Worm (Caenorhabditis elegans) whole organism, late embryonic: ENCODE measurements around the gene ags-3.

ENCODE experiments used
- C38D4.7 ChIP-seq: fragments of 200-800 bp; sonication (Bioruptor generic); optimal IDR thresholded peaks from 2 replicates; lab custom pipeline; 2018; ENCODE audit warnings: mild to moderate bottlenecking, missing genetic modification characterization, moderate library complexity, missing compliant biosample characterization
- K09A11.1 ChIP-seq: sonication (generic microtip); optimal IDR thresholded peaks from 2 replicates; lab custom pipeline; 2017; ENCODE audit warnings: antibody characterized with exemption, mild to moderate bottlenecking, missing genetic modification characterization, missing compliant biosample characterization; ENCODE audit not compliant: insufficient read depth
- ceh-18 ChIP-seq: sonication (generic microtip); optimal IDR thresholded peaks from 2 replicates; lab custom pipeline; 2016; ENCODE audit warnings: missing genetic modification characterization, missing compliant biosample characterization
- ceh-2 ChIP-seq: sonication (generic microtip); optimal IDR thresholded peaks from 2 replicates; lab custom pipeline; 2016; ENCODE audit warnings: missing genotype, missing genetic modification characterization, missing compliant biosample characterization
- ceh-22 ChIP-seq: sonication (generic microtip); optimal IDR thresholded peaks from 2 replicates; lab custom pipeline; 2017; ENCODE audit warnings: missing biosample characterization, missing genetic modification characterization
- ceh-31 ChIP-seq: sonication (generic microtip); optimal IDR thresholded peaks from 2 replicates; lab custom pipeline; 2016; ENCODE audit warnings: missing genetic modification characterization, missing compliant biosample characterization
- ceh-34 ChIP-seq: sonication (generic microtip); optimal IDR thresholded peaks from 2 replicates; lab custom pipeline; 2016; ENCODE audit warnings: mild to moderate bottlenecking, missing genetic modification characterization, missing compliant biosample characterization
- ceh-45 ChIP-seq: fragments of 200-800 bp; sonication (Bioruptor generic); IDR thresholded peaks from 2 replicates; pipeline ENCODE4 v1.3.6; 2022; ENCODE audit warnings: missing genetic modification reagents, missing genetic modification characterization, missing compliant biosample characterization
- ceh-6 ChIP-seq: fragments of 200-800 bp; sonication (Bioruptor generic); optimal IDR thresholded peaks from 2 replicates; lab custom pipeline; 2018; ENCODE audit warnings: mild to moderate bottlenecking, missing genetic modification characterization, missing compliant biosample characterization
- ceh-9 ChIP-seq: sonication (generic microtip); optimal IDR thresholded peaks from 2 replicates; lab custom pipeline; 2016; ENCODE audit warnings: mild to moderate bottlenecking, missing genetic modification characterization, inconsistent platforms, missing compliant biosample characterization
- che-1 ChIP-seq: sonication (generic microtip); optimal IDR thresholded peaks from 2 replicates; lab custom pipeline; 2016; ENCODE audit warnings: mild to moderate bottlenecking, missing genetic modification characterization, missing compliant biosample characterization
- dmd-4 ChIP-seq: sonication (generic microtip); optimal IDR thresholded peaks from 2 replicates; lab custom pipeline; 2016; ENCODE audit warnings: borderline replicate concordance, missing genetic modification characterization, missing compliant biosample characterization
- dve-1 ChIP-seq: sonication (generic microtip); optimal IDR thresholded peaks from 2 replicates; lab custom pipeline; 2017; ENCODE audit warnings: antibody characterized with exemption, mild to moderate bottlenecking, missing genetic modification characterization, missing compliant biosample characterization
- elt-2 ChIP-seq: sonication (generic microtip); optimal IDR thresholded peaks from 2 replicates; lab custom pipeline; 2016; ENCODE audit warnings: missing genetic modification reagents, missing genetic modification characterization, missing compliant biosample characterization
- fax-1 ChIP-seq: sonication (generic microtip); optimal IDR thresholded peaks from 2 replicates; lab custom pipeline; 2016; ENCODE audit warnings: missing genotype, missing genetic modification characterization, missing compliant biosample characterization
- fkh-6 ChIP-seq: sonication (generic microtip); optimal IDR thresholded peaks from 2 replicates; lab custom pipeline; 2016; ENCODE audit warnings: missing genetic modification characterization, missing compliant biosample characterization
- hlh-30 ChIP-seq: sonication (generic microtip); optimal IDR thresholded peaks from 2 replicates; lab custom pipeline; 2017; ENCODE audit warnings: antibody characterized with exemption, missing genetic modification characterization, missing compliant biosample characterization; ENCODE audit not compliant: insufficient read depth
- lin-11 ChIP-seq: fragments of 200-800 bp; sonication (Bioruptor generic); optimal IDR thresholded peaks from 2 replicates; lab custom pipeline; 2018; ENCODE audit warnings: mild to moderate bottlenecking, missing genetic modification characterization, missing compliant biosample characterization
- mec-3 ChIP-seq: sonication (generic microtip); optimal IDR thresholded peaks from 2 replicates; lab custom pipeline; 2016; ENCODE audit warnings: borderline replicate concordance, missing genetic modification characterization, missing compliant biosample characterization
- nfya-1 ChIP-seq: sonication (generic microtip); optimal IDR thresholded peaks from 2 replicates; lab custom pipeline; 2017; ENCODE audit warnings: missing genetic modification characterization, mild to moderate bottlenecking, missing compliant biosample characterization, antibody characterized with exemption, moderate library complexity
- nhr-11 ChIP-seq: fragments of 150-350 bp; optimal IDR thresholded peaks from 2 replicates; lab custom pipeline; 2014; ENCODE audit warnings: missing biosample characterization, missing genetic modification characterization
- npax-4 ChIP-seq: sonication (generic microtip); optimal IDR thresholded peaks from 2 replicates; lab custom pipeline; 2016; ENCODE audit warnings: missing genetic modification characterization, missing compliant biosample characterization
- odd-2 ChIP-seq: sonication (generic microtip); optimal IDR thresholded peaks from 2 replicates; lab custom pipeline; 2017; ENCODE audit warnings: antibody characterized with exemption, mild to moderate bottlenecking, missing genetic modification characterization, missing compliant biosample characterization
- pag-3 ChIP-seq: sonication (generic microtip); optimal IDR thresholded peaks from 2 replicates; lab custom pipeline; 2016; ENCODE audit warnings: missing compliant biosample characterization, missing genetic modification characterization, borderline replicate concordance
- pax-1 ChIP-seq: fragments of 150-350 bp; optimal IDR thresholded peaks from 2 replicates; lab custom pipeline; 2014; ENCODE audit warnings: missing biosample characterization, missing genetic modification characterization
- pha-4 ChIP-seq: fragments of 150-350 bp; optimal IDR thresholded peaks from 2 replicates; lab custom pipeline; 2018; ENCODE audit warnings: missing biosample characterization, missing genetic modification reagents, missing genetic modification characterization
- pqm-1 ChIP-seq: sonication (generic microtip); optimal IDR thresholded peaks from 2 replicates; lab custom pipeline; 2016; ENCODE audit warnings: missing genetic modification characterization, missing compliant biosample characterization
- rnt-1 ChIP-seq: sonication (generic microtip); optimal IDR thresholded peaks from 2 replicates; lab custom pipeline; 2016; ENCODE audit warnings: missing genetic modification characterization, missing compliant biosample characterization
- sdc-2 ChIP-seq: sonication (generic microtip); optimal IDR thresholded peaks from 2 replicates; lab custom pipeline; 2016; ENCODE audit warnings: missing genotype, missing genetic modification characterization, missing compliant biosample characterization
- sox-2 ChIP-seq: fragments of 200-800 bp; sonication (Bioruptor generic); IDR thresholded peaks from 2 replicates; pipeline ENCODE4 v1.3.6; 2022; ENCODE audit warnings: missing genetic modification reagents, missing genetic modification characterization, missing compliant biosample characterization
- sox-4 ChIP-seq: sonication (generic microtip); optimal IDR thresholded peaks from 2 replicates; lab custom pipeline; 2017; ENCODE audit warnings: mild to moderate bottlenecking, missing genetic modification characterization, inconsistent platforms, missing compliant biosample characterization
- syd-9 ChIP-seq: sonication (generic microtip); optimal IDR thresholded peaks from 2 replicates; lab custom pipeline; 2016; ENCODE audit warnings: mild to moderate bottlenecking, missing genetic modification characterization, moderate library complexity, missing compliant biosample characterization
- tbx-2 ChIP-seq: sonication (generic microtip); optimal IDR thresholded peaks from 2 replicates; lab custom pipeline; 2016; ENCODE audit warnings: missing genetic modification characterization, missing compliant biosample characterization
- tbx-7 ChIP-seq: sonication (generic microtip); optimal IDR thresholded peaks from 2 replicates; lab custom pipeline; 2016; ENCODE audit warnings: missing genotype, missing genetic modification characterization, missing compliant biosample characterization
- unc-42 ChIP-seq: sonication (generic microtip); optimal IDR thresholded peaks from 2 replicates; lab custom pipeline; 2016; ENCODE audit warnings: missing genotype, missing genetic modification characterization, missing compliant biosample characterization
- unc-55 ChIP-seq: sonication (generic microtip); optimal IDR thresholded peaks from 2 replicates; lab custom pipeline; 2017; ENCODE audit warnings: missing biosample characterization, missing genetic modification reagents, missing genetic modification characterization
- unc-86 ChIP-seq: sonication (generic microtip); optimal IDR thresholded peaks from 2 replicates; lab custom pipeline; 2016; ENCODE audit warnings: missing genetic modification characterization, missing compliant biosample characterization
- zip-5 ChIP-seq: sonication (generic microtip); optimal IDR thresholded peaks from 2 replicates; lab custom pipeline; 2016; ENCODE audit warnings: missing genetic modification characterization, missing compliant biosample characterization
- ztf-16 ChIP-seq: sonication (generic microtip); optimal IDR thresholded peaks from 2 replicates; lab custom pipeline; 2017; ENCODE audit warnings: missing genetic modification characterization, missing compliant biosample characterization

The ags-3 gene

DNA sequence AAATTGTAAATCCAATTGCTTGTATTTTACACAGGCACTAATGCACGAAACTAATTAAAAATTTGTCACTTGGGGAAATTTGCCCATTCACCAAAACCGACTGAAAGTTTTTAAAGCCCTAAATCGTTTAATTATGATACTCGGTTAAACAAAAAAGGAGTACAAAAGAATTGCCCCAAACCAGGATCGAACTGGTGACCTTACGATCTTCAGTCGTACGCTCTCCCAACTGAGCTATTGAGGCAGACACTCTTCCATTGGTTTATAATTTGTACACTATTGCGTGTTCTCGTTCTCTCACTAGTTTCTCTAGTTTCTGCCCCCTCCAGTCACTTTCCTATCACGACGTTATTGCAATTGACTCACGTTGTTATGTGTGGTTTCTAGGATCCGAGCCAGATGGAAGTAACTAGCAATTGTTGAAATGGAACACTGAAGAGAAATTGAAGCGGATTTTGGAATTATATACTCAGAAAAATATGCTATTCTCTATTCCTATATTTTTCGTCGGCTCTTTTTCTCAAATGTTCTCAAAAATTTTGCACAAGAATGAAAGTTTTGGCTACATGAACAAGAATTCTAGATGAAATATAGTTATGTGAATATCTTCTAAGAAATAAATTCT, 15.9 kb upstream of the ags-3 start (continued):
- TF ChIP-seq hlh-30: no peak
- peak; percentile 34 for TF ChIP-seq dve-1
- peak; percentile 36 for TF ChIP-seq ztf-16 (tag; lab: Kevin White, UChicago)
- peak; percentile 78 for TF ChIP-seq unc-86 (tag; lab: Kevin White, UChicago)
- TF ChIP-seq odd-2 (tag; lab: Kevin White, UChicago): no peak
- TF ChIP-seq che-1 (tag; lab: Kevin White, UChicago): peak; percentile 77
- TF ChIP-seq pha-4 (tag; lab: Kevin White, UChicago): no peak
- no peak for TF ChIP-seq ceh-22 (tag; lab: Kevin White, UChicago)
- no peak for TF ChIP-seq pag-3 (tag; lab: Kevin White, UChicago)
- TF ChIP-seq dmd-4 (tag; lab: Kevin White, UChicago): no peak
- peak; percentile 60 for TF ChIP-seq fax-1 (tag; lab: Kevin White, UChicago)
- TF ChIP-seq unc-55: no peak
- peak; percentile 66 for TF ChIP-seq npax-4 (tag; lab: Kevin White, UChicago)
- no peak for TF ChIP-seq mec-3
- peak; percentile 51 for TF ChIP-seq ceh-9 (tag; lab: Kevin White, UChicago)
- TF ChIP-seq pqm-1 (tag; lab: Kevin White, UChicago): no peak
- peak; percentile 35 for TF ChIP-seq syd-9 (tag; lab: Kevin White, UChicago)
- peak; percentile 68 for TF ChIP-seq sox-2 (GFP tag; lab: Robert Waterston, UW)
- TF ChIP-seq nhr-11 (tag; lab: Kevin White, UChicago): no peak
- peak; percentile 68 for TF ChIP-seq fkh-6 (tag; lab: Kevin White, UChicago)
- TF ChIP-seq tbx-7 (tag; lab: Kevin White, UChicago): no peak
- peak; percentile 39 for TF ChIP-seq tbx-2 (tag; lab: Kevin White, UChicago)
- TF ChIP-seq rnt-1 (tag; lab: Kevin White, UChicago): peak; percentile 32
- TF ChIP-seq ceh-34 (tag; lab: Kevin White, UChicago): peak; percentile 55
- peak; percentile 26 for TF ChIP-seq unc-42 (tag; lab: Kevin White, UChicago)
- peak; percentile 54 for TF ChIP-seq ceh-18 (tag; lab: Kevin White, UChicago)
- TF ChIP-seq zip-5 (tag; lab: Kevin White, UChicago): peak; percentile 34
- peak; percentile 68 for TF ChIP-seq elt-2 (tag; lab: Kevin White, UChicago)
- peak; percentile 56; the same call in 1 of the 2 replicates for TF ChIP-seq ceh-45
- peak; percentile 72 for TF ChIP-seq C38D4.7 (GFP tag; lab: Kevin White, UChicago)
- TF ChIP-seq ceh-31 (tag; lab: Kevin White, UChicago): peak; percentile 60
- peak; percentile 77 for TF ChIP-seq ceh-6 (GFP tag; lab: Kevin White, UChicago)
- TF ChIP-seq nfya-1 (tag; lab: Kevin White, UChicago): peak; percentile 59
- TF ChIP-seq ceh-2 (tag; lab: Kevin White, UChicago): peak; percentile 54
- peak; percentile 80 for TF ChIP-seq sdc-2 (tag; lab: Kevin White, UChicago)
- peak; percentile 67 for TF ChIP-seq sox-4
- peak; percentile 58 for TF ChIP-seq lin-11 (tag; lab: Kevin White, UChicago)
- TF ChIP-seq K09A11.1 (tag; lab: Kevin White, UChicago): peak; percentile 49
- no peak for TF ChIP-seq pax-1

DNA sequence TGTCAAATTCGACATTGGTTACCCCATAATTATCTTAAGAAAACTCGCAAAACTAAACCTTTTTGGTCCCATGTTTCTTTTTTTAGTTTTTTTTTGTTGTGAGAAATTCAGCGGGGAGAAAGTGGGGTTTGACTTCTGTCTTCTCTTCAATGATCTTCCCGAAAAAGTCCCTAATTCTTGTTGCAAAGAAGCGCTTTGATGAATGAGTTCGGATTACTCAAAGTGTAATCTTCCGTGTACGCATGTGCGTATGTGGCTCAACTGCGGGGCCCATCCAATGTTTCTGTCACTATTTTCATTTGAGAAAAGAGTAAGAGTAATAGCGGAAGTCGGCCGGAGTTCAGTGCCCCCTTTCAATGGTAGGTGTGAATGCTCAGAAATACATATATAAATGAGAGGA, 7.8 kb upstream of the ags-3 start:
- TF ChIP-seq unc-86 (tag; lab: Kevin White, UChicago): no peak
- TF ChIP-seq, all 69 proteins: peak for 0
